Worm (Caenorhabditis elegans): ENCODE measurements around the gene elo-8.

DNA sequence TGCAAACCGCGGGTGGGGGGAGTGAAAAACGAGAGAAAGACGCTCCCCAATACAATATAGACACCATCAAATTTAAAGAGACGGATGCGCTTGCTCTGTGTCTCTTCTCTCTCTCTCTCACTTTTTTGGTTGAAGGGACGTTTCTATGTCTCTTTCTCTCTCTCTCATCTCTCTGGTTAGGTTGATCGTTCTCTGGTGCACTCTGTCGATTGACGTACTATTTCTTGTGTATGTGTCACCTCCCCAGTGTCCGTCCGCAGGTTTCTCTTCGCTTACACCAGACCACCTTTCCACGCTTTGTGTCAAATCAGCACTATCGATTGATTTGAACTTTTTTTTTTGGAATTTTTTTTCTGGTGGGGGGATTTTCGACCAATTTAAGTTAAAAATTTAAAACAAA lies 11.6 kb upstream of the elo-8 start:
- no peak for TF ChIP-seq elt-2 (tag; optimal IDR thresholded peaks at IDR 0.05)
- TF ChIP-seq ceh-45 (GFP tag; IDR thresholded peaks at IDR 0.05), result no peak
